Fruit fly (Drosophila melanogaster): ENCODE data around the gene Tfb4.
A peak's percentile ranks its signal among the peaks of the same experiment; 100 is the strongest.

Tfb4 gene

DNA sequence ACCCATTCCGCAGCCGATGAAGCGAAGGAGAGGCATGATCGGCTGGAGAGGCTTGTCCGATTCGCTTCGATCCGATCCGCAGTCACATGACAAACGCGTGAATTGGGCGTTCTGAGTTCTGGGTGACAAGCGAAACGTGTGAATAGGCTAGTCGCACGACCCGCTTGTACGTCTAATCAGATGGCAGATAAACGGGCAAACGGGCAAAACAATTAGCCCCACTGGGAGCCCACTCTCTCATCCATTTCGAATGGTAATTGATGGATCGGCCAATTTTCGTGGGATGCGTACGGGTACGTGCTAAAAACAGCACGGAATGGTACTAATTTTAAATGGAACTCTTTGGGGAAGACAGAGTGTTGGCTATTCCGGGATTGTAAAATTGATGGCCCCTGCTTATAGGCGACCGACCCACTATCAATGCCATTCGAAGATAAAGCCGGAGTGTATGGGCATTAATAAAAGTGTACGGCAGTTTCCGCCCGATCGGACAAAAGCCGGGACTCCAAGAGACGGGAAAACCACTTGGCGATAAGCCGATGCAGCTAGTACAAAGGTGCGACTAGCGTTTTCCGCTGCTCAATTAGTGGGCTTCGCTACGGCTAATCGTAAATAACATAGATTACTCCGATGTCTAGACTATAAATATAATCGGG, 22.9 kb downstream of the Tfb4 start:
- no peak for TF ChIP-seq pdm3 (GFP tag; optimal IDR thresholded peaks at IDR 0.05)
- no peak for TF ChIP-seq CG1621 (tag; optimal IDR thresholded peaks at IDR 0.05)
- TF ChIP-seq fkh (GFP tag; optimal IDR thresholded peaks at IDR 0.05): no peak
- TF ChIP-seq lz (GFP tag; optimal IDR thresholded peaks at IDR 0.05): no peak
- no peak for TF ChIP-seq CG6792 (GFP tag; optimal IDR thresholded peaks at IDR 0.05)
- TF ChIP-seq CG3032 (tag; optimal IDR thresholded peaks at IDR 0.05): no peak
- no peak for TF ChIP-seq esn (GFP tag; optimal IDR thresholded peaks at IDR 0.05)
- TF ChIP-seq CG7368 (GFP tag; optimal IDR thresholded peaks at IDR 0.05): no peak
- no peak for TF ChIP-seq fd59A (GFP tag; optimal IDR thresholded peaks at IDR 0.05)
- TF ChIP-seq Met (GFP tag; optimal IDR thresholded peaks at IDR 0.05): no peak
- no peak for TF ChIP-seq fd85E (GFP tag; optimal IDR thresholded peaks at IDR 0.05)
- TF ChIP-seq topi (GFP tag; optimal IDR thresholded peaks at IDR 0.05): no peak
- no peak for TF ChIP-seq Lpt (GFP tag; optimal IDR thresholded peaks at IDR 0.05)
- no peak for TF ChIP-seq svp (GFP tag)
- no peak for TF ChIP-seq CG34406 (GFP tag; optimal IDR thresholded peaks at IDR 0.05)
- TF ChIP-seq Sox15 (GFP tag; optimal IDR thresholded peaks at IDR 0.05): no peak

- peak; percentile 66 for TF ChIP-seq svp (GFP tag)
- TF ChIP-seq CG6163 (GFP tag; IDR thresholded peaks at IDR 0.05): no peak
These were observed 23.9 kb downstream of the Tfb4 start for dm6 chr2L:1126527-1126926.

DNA sequence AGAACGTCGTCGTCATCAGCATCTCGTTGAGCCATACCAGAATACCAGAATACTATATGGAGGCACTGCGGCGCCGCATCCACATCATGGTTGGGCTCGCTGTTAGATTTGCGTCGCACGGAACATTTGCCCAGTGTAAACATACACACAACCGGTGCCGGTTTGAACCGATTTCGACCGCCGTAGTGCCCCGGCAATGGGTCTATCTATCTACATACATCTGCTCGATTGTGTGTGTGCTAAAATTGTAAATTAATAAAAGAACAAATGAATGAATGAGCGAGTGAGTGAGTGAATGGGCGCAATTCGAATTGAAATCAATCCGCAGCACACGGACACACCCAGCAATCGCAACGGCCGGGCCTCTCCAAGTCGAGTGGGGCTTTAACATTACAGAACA, 25.0 kb downstream of the Tfb4 start:
- TF ChIP-seq CG10669 (GFP tag; optimal IDR thresholded peaks at IDR 0.05) (no peak), fkh (GFP tag; optimal IDR thresholded peaks at IDR 0.05) (peak; percentile 82), CG16779 (tag; optimal IDR thresholded peaks at IDR 0.05) (peak; percentile 45), svp (GFP tag) (peak; percentile 2)

dm6 chr2L:1124265-1124664, 26.2 kb downstream of the Tfb4 start:
- TF ChIP-seq CG6854 (GFP tag; optimal IDR thresholded peaks at IDR 0.05) (no peak), CG10669 (GFP tag; optimal IDR thresholded peaks at IDR 0.05) (peak; percentile 5)

DNA sequence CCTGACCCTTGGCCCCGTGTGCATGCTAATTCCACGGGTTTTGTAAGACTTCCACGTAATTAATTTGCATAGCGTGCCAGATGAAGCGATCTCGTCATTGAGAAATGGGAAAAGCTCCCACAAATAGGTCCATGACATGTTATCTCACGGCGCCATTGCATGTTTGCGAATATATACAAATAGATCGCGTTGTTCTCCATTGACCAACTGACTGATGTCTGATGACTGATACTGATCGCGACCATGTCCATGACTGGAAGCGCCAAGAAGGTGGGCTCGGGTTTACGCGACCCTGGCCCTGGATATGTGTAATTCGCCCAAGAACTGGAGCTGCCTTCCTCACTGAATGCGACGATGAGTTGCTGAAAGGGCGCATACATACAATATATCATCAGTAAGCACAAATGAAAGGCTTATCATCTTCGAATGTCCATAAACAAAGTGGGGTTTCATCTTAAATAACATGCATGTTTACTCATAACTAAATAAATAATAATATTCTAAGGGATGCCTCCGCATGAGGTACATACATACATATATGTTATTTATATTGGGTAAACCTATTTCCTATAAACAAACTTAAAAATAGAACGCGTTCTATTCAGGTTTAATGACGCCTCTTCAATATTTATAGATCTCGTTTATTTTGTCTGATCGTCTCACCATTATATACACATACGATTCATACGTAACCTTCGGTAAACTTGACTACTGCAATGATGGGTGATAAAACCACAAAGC, 27.2 kb downstream of the Tfb4 start:
- TF ChIP-seq Eip78C (GFP tag) (peak; percentile 40), CG3032 (tag; optimal IDR thresholded peaks at IDR 0.05) (no peak), fkh (GFP tag; optimal IDR thresholded peaks at IDR 0.05) (peak; percentile 82), svp (GFP tag) (peak; percentile 72)

DNA sequence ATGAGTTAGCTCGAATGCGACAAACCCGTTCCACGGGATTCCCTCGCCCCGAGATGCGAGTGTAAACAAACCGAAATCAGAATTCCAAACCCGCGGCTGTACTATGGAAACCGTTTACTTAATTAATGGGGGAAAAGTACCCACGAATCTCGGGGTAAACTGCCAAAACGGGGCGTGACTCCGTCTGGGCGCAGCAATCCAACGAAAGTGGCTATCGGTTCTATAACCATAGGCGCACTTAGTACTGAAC, 27.8 kb downstream of the Tfb4 start:
- no peak for TF ChIP-seq eg (GFP tag; IDR thresholded peaks at IDR 0.05)
- TF ChIP-seq svp (GFP tag): no peak
- peak; percentile 29 for TF ChIP-seq fkh (GFP tag; optimal IDR thresholded peaks at IDR 0.05)
- no peak for TF ChIP-seq CG6276 (GFP tag; optimal IDR thresholded peaks at IDR 0.05)
- TF ChIP-seq topi (GFP tag; optimal IDR thresholded peaks at IDR 0.05): no peak

- TF ChIP-seq Eip78C (GFP tag): peak; percentile 21
- peak; percentile 34 for TF ChIP-seq svp (GFP tag)
- TF ChIP-seq dsx (GFP tag; optimal IDR thresholded peaks at IDR 0.05; ENCODE audit: poor library complexity, severe bottlenecking): no peak
- TF ChIP-seq cyc (GFP tag; optimal IDR thresholded peaks at IDR 0.05): no peak
These were observed 28.4 kb downstream of the Tfb4 start for dm6 chr2L:1121942-1122710.

Data from whole organism, prepupa.